Worm (Caenorhabditis elegans): ENCODE data around the gene T19A5.3.
A peak's percentile ranks its signal among the peaks of the same experiment; 100 is the strongest.

T19A5.3 gene

DNA sequence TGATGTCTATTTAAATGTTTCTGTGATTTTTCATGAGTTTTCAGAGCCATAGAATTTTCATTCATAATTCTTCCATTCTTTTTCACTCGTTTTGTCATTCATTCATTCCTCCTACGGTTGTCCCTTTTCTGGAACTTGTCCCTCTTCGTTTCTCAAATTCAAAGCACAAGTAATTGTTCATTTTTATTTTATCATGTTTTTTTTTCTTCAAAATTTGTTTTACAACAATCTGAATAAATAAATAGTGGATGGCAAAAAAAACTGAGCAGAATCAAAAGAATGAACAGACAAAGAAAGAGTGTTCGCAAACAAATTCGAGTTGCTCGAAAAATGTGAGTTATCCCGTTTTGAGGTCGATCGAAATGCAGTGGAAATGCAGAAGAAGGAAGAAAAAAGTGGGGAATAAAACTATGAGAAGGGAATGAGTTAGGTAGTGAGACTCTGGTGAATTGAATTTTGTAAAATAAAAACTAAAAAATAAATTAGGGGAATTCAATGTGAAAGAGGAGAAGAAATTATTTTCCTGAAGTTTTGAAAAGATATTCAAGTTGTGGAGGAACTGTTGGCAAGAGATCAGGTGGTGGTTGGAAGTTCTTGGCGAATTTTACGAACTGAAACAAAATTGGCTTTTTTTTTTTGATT lies 4.3 kb downstream of the T19A5.3 start:
- TF ChIP-seq ceh-83 (GFP tag; optimal IDR thresholded peaks at IDR 0.05), result no peak
- no peak for TF ChIP-seq ham-2 (GFP tag; optimal IDR thresholded peaks at IDR 0.05)
- TF ChIP-seq pha-4 (tag; optimal IDR thresholded peaks at IDR 0.05), result no peak
- no peak for TF ChIP-seq lsy-2 (tag; optimal IDR thresholded peaks at IDR 0.05)

DNA sequence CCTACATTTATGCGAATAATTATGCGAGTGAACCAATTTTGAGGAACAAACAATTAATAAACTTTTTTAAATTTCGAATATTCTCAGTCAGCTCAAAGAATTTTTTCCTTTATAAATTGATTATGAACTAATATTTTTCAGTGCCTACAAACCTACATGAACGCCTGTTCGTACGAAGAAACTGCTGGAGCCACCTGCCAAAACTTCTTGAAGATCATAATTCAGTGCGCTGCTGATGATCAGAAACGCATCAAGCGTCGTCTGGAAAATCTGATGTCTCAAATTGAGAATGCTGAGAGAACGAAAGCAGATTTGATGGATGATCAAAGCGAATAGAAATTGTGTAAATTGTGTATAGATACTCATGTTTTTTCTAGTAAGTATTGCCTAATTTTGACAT lies 4.9 kb downstream of the T19A5.3 start:
- TF ChIP-seq unc-120 (tag; optimal IDR thresholded peaks at IDR 0.05; ENCODE audit: poor library complexity, severe bottlenecking), result no peak

DNA sequence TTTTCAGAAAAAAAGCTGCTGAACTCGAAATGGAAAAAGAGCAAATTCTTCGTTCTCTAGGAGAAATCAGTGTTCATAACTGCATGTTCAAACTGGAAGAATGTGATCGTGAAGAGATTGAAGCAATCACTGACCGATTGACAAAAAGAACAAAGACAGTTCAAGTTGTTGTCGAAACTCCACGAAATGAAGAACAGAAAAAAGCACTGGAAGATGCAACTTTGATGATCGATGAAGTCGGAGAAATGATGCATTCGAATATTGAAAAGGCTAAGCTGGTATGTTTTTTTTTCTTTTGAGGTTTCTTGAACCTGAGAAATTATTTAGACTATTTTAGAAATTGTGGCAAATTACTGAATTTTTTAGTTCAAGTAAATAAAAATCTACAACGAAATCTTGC lies 5.4 kb downstream of the T19A5.3 start:
- TF ChIP-seq nhr-28 (tag; optimal IDR thresholded peaks at IDR 0.05), result no peak
- TF ChIP-seq mab-5 (tag; optimal IDR thresholded peaks at IDR 0.05), result no peak
- TF ChIP-seq nhr-237 (tag; optimal IDR thresholded peaks at IDR 0.05), result no peak
- TF ChIP-seq ceh-83 (GFP tag; optimal IDR thresholded peaks at IDR 0.05), result no peak
- TF ChIP-seq ham-2 (GFP tag; optimal IDR thresholded peaks at IDR 0.05), result no peak
- no peak for TF ChIP-seq sem-2 (GFP tag; optimal IDR thresholded peaks at IDR 0.05)
- no peak for TF ChIP-seq zip-8 (tag; optimal IDR thresholded peaks at IDR 0.05)
- TF ChIP-seq mep-1 (tag; optimal IDR thresholded peaks at IDR 0.05), result no peak
- no peak for TF ChIP-seq pha-4 (tag; optimal IDR thresholded peaks at IDR 0.05)
- TF ChIP-seq drap-1 (GFP tag; optimal IDR thresholded peaks at IDR 0.05), result no peak
- no peak for TF ChIP-seq ztf-11 (tag; optimal IDR thresholded peaks at IDR 0.05)

DNA sequence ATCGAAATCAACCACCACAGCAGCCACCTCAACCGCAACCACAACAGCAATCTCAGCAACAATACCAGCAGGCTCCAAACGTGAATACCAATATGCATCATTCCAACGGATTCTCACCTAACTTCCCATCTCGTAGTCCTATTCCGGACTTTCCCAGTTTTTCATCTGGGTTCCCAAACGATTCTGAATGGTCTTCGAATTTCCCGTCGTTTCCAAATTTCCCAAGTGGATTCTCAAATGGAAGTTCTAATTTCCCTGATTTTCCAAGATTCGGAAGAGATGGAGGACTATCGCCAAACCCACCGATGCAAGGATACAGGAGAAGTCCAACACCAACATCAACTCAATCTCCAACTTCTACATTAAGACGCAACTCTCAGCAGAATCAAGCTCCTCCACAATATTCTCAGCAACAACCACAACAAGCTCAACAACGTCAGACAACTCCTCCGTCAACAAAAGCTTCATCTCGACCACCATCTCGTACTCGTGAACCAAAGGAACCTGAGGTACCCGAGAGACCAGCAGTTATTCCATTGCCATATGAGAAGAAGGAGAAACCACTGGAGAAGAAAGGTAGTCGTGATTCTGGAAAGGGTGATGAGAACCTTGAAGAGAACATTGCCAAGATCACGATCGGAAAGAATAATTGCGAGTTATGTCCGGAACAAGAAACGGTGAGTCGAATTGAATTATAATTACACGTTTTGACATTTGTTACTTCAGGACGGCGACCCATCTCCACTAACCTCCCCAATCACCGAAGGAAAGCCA lies 6.2 kb downstream of the T19A5.3 start:
- TF ChIP-seq snpc-4 (tag; optimal IDR thresholded peaks at IDR 0.05), result no peak
- no peak for TF ChIP-seq lsy-2 (tag; optimal IDR thresholded peaks at IDR 0.05)
- TF ChIP-seq ceh-43 (GFP tag; optimal IDR thresholded peaks at IDR 0.05), result no peak
- no peak for TF ChIP-seq nhr-28 (tag; optimal IDR thresholded peaks at IDR 0.05)
- TF ChIP-seq blmp-1 (tag; optimal IDR thresholded peaks at IDR 0.05), result no peak
- no peak for TF ChIP-seq unc-39 (tag; optimal IDR thresholded peaks at IDR 0.05)
- no peak for TF ChIP-seq elt-1 (tag; optimal IDR thresholded peaks at IDR 0.05; ENCODE audit: borderline replicate concordance, insufficient read depth)
- TF ChIP-seq nhr-12 (tag; optimal IDR thresholded peaks at IDR 0.05), result no peak
- no peak for TF ChIP-seq lin-32 (GFP tag; optimal IDR thresholded peaks at IDR 0.05)
- no peak for TF ChIP-seq sptf-1 (tag; optimal IDR thresholded peaks at IDR 0.05)
- no peak for TF ChIP-seq drap-1 (GFP tag; optimal IDR thresholded peaks at IDR 0.05)
- TF ChIP-seq ceh-39 (tag; optimal IDR thresholded peaks at IDR 0.05), result no peak
- TF ChIP-seq nhr-2 (tag; optimal IDR thresholded peaks at IDR 0.05), result no peak
- TF ChIP-seq ceh-83 (GFP tag; optimal IDR thresholded peaks at IDR 0.05), result no peak
- no peak for TF ChIP-seq tbx-8 (GFP tag; optimal IDR thresholded peaks at IDR 0.05)
- TF ChIP-seq nhr-76 (tag; optimal IDR thresholded peaks at IDR 0.05), result no peak
- TF ChIP-seq ces-1 (GFP tag; optimal IDR thresholded peaks at IDR 0.05), result no peak
- no peak for TF ChIP-seq zip-8 (tag; optimal IDR thresholded peaks at IDR 0.05)
- no peak for TF ChIP-seq mab-5 (tag; optimal IDR thresholded peaks at IDR 0.05)

DNA sequence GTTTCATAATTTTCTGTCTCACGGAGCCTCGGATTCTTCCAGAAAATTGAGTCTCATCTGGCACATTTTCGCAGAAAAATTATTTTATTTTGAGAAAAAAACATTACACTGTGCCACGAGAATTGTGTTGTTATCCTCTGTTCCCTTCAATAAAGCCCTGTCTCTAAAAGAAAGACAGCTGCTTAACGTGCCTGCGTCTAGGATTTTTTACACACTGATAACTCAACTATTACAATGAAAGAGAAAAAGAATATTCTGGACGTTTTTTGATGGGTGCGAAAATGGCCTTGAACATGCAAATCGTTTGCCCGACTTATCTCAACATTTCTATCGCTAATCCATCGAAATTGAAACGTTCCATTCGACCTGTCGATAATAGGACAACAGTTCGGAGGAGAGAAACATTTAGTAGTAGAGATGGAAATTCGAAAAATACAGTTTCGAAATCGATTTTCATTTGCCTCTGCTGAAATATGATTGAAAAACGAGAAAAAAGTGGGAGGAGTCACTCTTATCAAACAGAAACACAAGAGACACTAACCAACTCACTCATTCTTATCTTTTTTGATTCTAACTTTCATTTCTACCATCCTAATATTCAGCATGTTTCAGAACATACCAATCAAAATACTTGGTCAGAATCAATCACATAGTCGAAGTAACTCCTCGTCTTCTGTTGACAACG lies 6.9 kb downstream of the T19A5.3 start:
- no peak for TF ChIP-seq nhr-28 (tag; optimal IDR thresholded peaks at IDR 0.05)
- no peak for TF ChIP-seq blmp-1 (tag; optimal IDR thresholded peaks at IDR 0.05)
- TF ChIP-seq unc-120 (tag; optimal IDR thresholded peaks at IDR 0.05; ENCODE audit: poor library complexity, severe bottlenecking), result peak; percentile 4
- no peak for TF ChIP-seq ztf-11 (tag; optimal IDR thresholded peaks at IDR 0.05)
- no peak for TF ChIP-seq sem-2 (GFP tag; optimal IDR thresholded peaks at IDR 0.05)
- TF ChIP-seq nhr-2 (tag; optimal IDR thresholded peaks at IDR 0.05), result no peak
- no peak for TF ChIP-seq bed-3 (GFP tag; optimal IDR thresholded peaks at IDR 0.05)
- no peak for TF ChIP-seq ceh-39 (tag; optimal IDR thresholded peaks at IDR 0.05)
- no peak for TF ChIP-seq nhr-237 (tag; optimal IDR thresholded peaks at IDR 0.05)
- no peak for TF ChIP-seq elt-3 (tag; optimal IDR thresholded peaks at IDR 0.05)
- no peak for TF ChIP-seq snpc-4 (tag; optimal IDR thresholded peaks at IDR 0.05)
- no peak for TF ChIP-seq zip-8 (tag; optimal IDR thresholded peaks at IDR 0.05)
- TF ChIP-seq unc-62 (GFP tag; optimal IDR thresholded peaks at IDR 0.05), result peak; percentile 77
- TF ChIP-seq mls-2 (tag; optimal IDR thresholded peaks at IDR 0.05), result no peak
- no peak for TF ChIP-seq nhr-12 (tag; optimal IDR thresholded peaks at IDR 0.05)
- TF ChIP-seq unc-39 (tag; optimal IDR thresholded peaks at IDR 0.05), result no peak
- no peak for TF ChIP-seq mep-1 (tag; optimal IDR thresholded peaks at IDR 0.05)
- no peak for TF ChIP-seq M03D4.4 (tag; optimal IDR thresholded peaks at IDR 0.05)
- peak; percentile 92 for TF ChIP-seq hlh-1 (tag; optimal IDR thresholded peaks at IDR 0.05)
- no peak for TF ChIP-seq mab-5 (tag; optimal IDR thresholded peaks at IDR 0.05)
- no peak for TF ChIP-seq flh-1 (GFP tag; optimal IDR thresholded peaks at IDR 0.05)
- TF ChIP-seq lsy-2 (tag; optimal IDR thresholded peaks at IDR 0.05), result no peak
- no peak for TF ChIP-seq lin-32 (GFP tag; optimal IDR thresholded peaks at IDR 0.05)
- no peak for TF ChIP-seq tbx-8 (GFP tag; optimal IDR thresholded peaks at IDR 0.05)
- no peak for TF ChIP-seq ceh-83 (GFP tag; optimal IDR thresholded peaks at IDR 0.05)
- TF ChIP-seq pha-4 (tag; optimal IDR thresholded peaks at IDR 0.05), result no peak

All from whole organism, mixed stage, embryonic.